Worm (Caenorhabditis elegans): Measurements from ENCODE around the gene tin-10.

DNA sequence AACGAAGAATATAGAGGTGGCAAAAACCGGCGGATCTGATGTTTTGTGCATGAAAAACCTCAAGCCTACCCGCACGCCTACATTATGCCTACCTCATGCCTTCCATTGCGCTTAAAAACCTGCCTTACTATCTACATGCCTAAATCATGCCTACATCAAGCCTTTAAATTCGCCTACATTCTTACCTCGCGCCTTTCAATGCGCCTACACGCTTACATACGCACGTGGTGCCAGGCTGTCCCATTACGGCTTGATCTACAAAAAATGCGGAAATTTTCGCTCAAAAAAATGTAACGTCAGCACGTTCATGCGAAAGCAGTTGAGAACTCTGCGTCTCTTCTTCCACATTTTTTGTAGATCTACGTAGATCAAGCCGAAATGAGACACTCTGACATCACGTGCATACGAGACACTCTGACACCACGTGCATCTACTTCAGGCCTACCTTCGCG lies 18.5 kb downstream of the tin-10 start, which contains the start of gene fbxa-220:
- TF ChIP-seq ama-1 (optimal IDR thresholded peaks at IDR 0.05), result no peak
- no peak for TF ChIP-seq che-1 (tag; optimal IDR thresholded peaks at IDR 0.05)
- no peak for TF ChIP-seq mec-3 (tag; optimal IDR thresholded peaks at IDR 0.05; ENCODE audit: borderline replicate concordance)
- no peak for TF ChIP-seq nhr-232 (tag; optimal IDR thresholded peaks at IDR 0.05)

All from whole organism, late embryonic.